In the genomic region with DNA sequence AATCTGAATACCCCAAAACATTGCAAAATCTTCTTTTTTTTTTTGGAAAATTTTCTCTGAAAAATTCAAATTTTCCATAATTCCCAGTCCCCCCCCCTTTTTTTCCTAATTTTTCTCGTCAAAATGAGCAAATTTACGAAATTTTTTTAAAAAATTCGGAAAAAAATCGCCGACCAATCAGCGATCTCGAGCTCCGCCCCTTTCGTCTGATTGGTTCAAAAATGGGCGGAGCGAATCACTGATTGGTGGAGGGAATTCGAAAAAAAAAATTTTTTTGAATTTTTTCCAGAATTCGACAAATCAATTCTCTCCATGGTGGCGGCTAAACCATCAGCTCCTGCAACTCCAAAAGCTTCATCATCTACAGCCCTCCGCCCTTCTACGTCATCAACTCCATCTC, we compare ENCODE assay signal across 2 worm cellular contexts.
TF ChIP-seq lines count a peak whose summit lies in the region.

No protein-coding gene starts in this region.

TF ChIP-seq in whole organism, L3 larva, 47 proteins besides CTCF, POLR2A, EP300 and RAD21:
- TF ChIP-seq nhr-23 (tag; optimal IDR thresholded peaks at IDR 0.05; lab: Kevin White, UChicago): no peak
- peak; percentile 84 for TF ChIP-seq nfya-1 (tag; optimal IDR thresholded peaks at IDR 0.05; lab: Kevin White, UChicago; ENCODE audit: insufficient read depth)

TF ChIP-seq in whole organism, late embryonic, 69 proteins besides CTCF, POLR2A, EP300 and RAD21:
- no peak for TF ChIP-seq nhr-232 (tag; optimal IDR thresholded peaks at IDR 0.05; lab: Kevin White, UChicago)
- TF ChIP-seq nfya-1 (tag; optimal IDR thresholded peaks at IDR 0.05; lab: Kevin White, UChicago): peak; percentile 81

Comparison
In these comparisons a context has a peak if more than half of its experiments do, and no peak if none do; other contexts are left out.
1. Of the 9 proteins assayed by ChIP-seq in both whole organism, late embryonic and whole organism, L3 larva: peak only in whole organism, late embryonic: none; only in whole organism, L3 larva: none; in both: nfya-1; in neither: 8.